Worm (Caenorhabditis elegans): ENCODE results near the gene gnrr-2.

gnrr-2 gene

ce11 chrV:14405647-14406046 lies 3.2 kb upstream of the gnrr-2 start:
- TF ChIP-seq hmg-4 (GFP tag; optimal IDR thresholded peaks at IDR 0.05) (no peak), F13C5.2 (tag; optimal IDR thresholded peaks at IDR 0.05) (no peak), aly-1 (tag; optimal IDR thresholded peaks at IDR 0.05) (no peak), B0310.2 (tag; optimal IDR thresholded peaks at IDR 0.05) (no peak), tbx-11 (GFP tag; IDR thresholded peaks at IDR 0.05) (no peak), ama-1 (optimal IDR thresholded peaks at IDR 0.05) (no peak), pes-1 (GFP tag; IDR thresholded peaks at IDR 0.05) (no peak), sea-1 (GFP tag; conservative IDR thresholded peaks at IDR 0.05) (no peak), ceh-13 (GFP tag; optimal IDR thresholded peaks at IDR 0.05) (no peak)

- TF ChIP-seq flt-1 (GFP tag; IDR thresholded peaks at IDR 0.05) (no peak), hmg-4 (GFP tag; optimal IDR thresholded peaks at IDR 0.05) (no peak), aly-1 (tag; optimal IDR thresholded peaks at IDR 0.05) (no peak), tbx-11 (GFP tag; IDR thresholded peaks at IDR 0.05) (no peak), tbx-37 (GFP tag; conservative IDR thresholded peaks at IDR 0.05) (no peak), ama-1 (optimal IDR thresholded peaks at IDR 0.05) (no peak), ceh-13 (GFP tag; optimal IDR thresholded peaks at IDR 0.05) (no peak), scrt-1 (GFP tag; IDR thresholded peaks at IDR 0.05) (no peak), ets-7 (tag; optimal IDR thresholded peaks at IDR 0.05) (no peak), pes-1 (GFP tag; IDR thresholded peaks at IDR 0.05) (no peak), hmbx-1 (tag; optimal IDR thresholded peaks at IDR 0.05) (no peak), hnd-1 (tag; optimal IDR thresholded peaks at IDR 0.05) (no peak), B0310.2 (tag; optimal IDR thresholded peaks at IDR 0.05) (no peak), sea-1 (GFP tag; conservative IDR thresholded peaks at IDR 0.05) (no peak), F13C5.2 (tag; optimal IDR thresholded peaks at IDR 0.05) (no peak), ceh-36 (tag; optimal IDR thresholded peaks at IDR 0.05) (no peak), tra-4 (tag; optimal IDR thresholded peaks at IDR 0.05) (no peak)
Measured at ce11 chrV:14409905-14410304, 1.0 kb downstream of the gnrr-2 start.

ce11 chrV:14411989-14412388 lies 3.1 kb downstream of the gnrr-2 start:
- TF ChIP-seq hmbx-1 (tag; optimal IDR thresholded peaks at IDR 0.05) (no peak), hnd-1 (tag; optimal IDR thresholded peaks at IDR 0.05) (no peak)

- TF ChIP-seq F13C5.2 (tag; optimal IDR thresholded peaks at IDR 0.05) (no peak), tbx-37 (GFP tag; conservative IDR thresholded peaks at IDR 0.05) (no peak), hnd-1 (tag; optimal IDR thresholded peaks at IDR 0.05) (no peak), hmg-4 (GFP tag; optimal IDR thresholded peaks at IDR 0.05) (no peak), ceh-36 (tag; optimal IDR thresholded peaks at IDR 0.05) (no peak)
Measured at ce11 chrV:14414032-14414431, 5.2 kb downstream of the gnrr-2 start.

ce11 chrV:14414964-14415564 lies 6.2 kb downstream of the gnrr-2 start, which contains the start of the genes nxf-1 and C15H11.11:
nxf-1 (minus strand) TSS chrV:14415014.
C15H11.11 (plus strand) TSS chrV:14415499.
- peak; percentile 52 for TF ChIP-seq F13C5.2 (tag; optimal IDR thresholded peaks at IDR 0.05)
- no peak for TF ChIP-seq B0310.2 (tag; optimal IDR thresholded peaks at IDR 0.05)

- no peak for TF ChIP-seq tbx-11 (GFP tag; IDR thresholded peaks at IDR 0.05)
- no peak for TF ChIP-seq tbx-37 (GFP tag; conservative IDR thresholded peaks at IDR 0.05)
- no peak for TF ChIP-seq hnd-1 (tag; optimal IDR thresholded peaks at IDR 0.05)
- TF ChIP-seq sea-1 (GFP tag; conservative IDR thresholded peaks at IDR 0.05), result no peak
- no peak for TF ChIP-seq hmbx-1 (tag; optimal IDR thresholded peaks at IDR 0.05)
- no peak for TF ChIP-seq ets-7 (tag; optimal IDR thresholded peaks at IDR 0.05)
- TF ChIP-seq ceh-36 (tag; optimal IDR thresholded peaks at IDR 0.05), result no peak
- no peak for TF ChIP-seq flt-1 (GFP tag; IDR thresholded peaks at IDR 0.05)
- TF ChIP-seq aly-1 (tag; optimal IDR thresholded peaks at IDR 0.05), result no peak
- no peak for TF ChIP-seq ceh-13 (GFP tag; optimal IDR thresholded peaks at IDR 0.05)
Measured at ce11 chrV:14417735-14418134, 8.9 kb downstream of the gnrr-2 start, which contains the start of the genes nxf-2 and set-31. nxf-2 (minus strand) TSS chrV:14417835. set-31 (plus strand) TSS chrV:14417903.

- no peak for TF ChIP-seq pes-1 (GFP tag; IDR thresholded peaks at IDR 0.05)
- no peak for TF ChIP-seq F13C5.2 (tag; optimal IDR thresholded peaks at IDR 0.05)
- TF ChIP-seq ceh-13 (GFP tag; optimal IDR thresholded peaks at IDR 0.05), result no peak
- TF ChIP-seq hnd-1 (tag; optimal IDR thresholded peaks at IDR 0.05), result no peak
- TF ChIP-seq B0310.2 (tag; optimal IDR thresholded peaks at IDR 0.05), result no peak
- no peak for TF ChIP-seq hmg-4 (GFP tag; optimal IDR thresholded peaks at IDR 0.05)
- no peak for TF ChIP-seq ama-1 (optimal IDR thresholded peaks at IDR 0.05)
- no peak for TF ChIP-seq ceh-36 (tag; optimal IDR thresholded peaks at IDR 0.05)
- no peak for TF ChIP-seq aly-1 (tag; optimal IDR thresholded peaks at IDR 0.05)
- no peak for TF ChIP-seq hmbx-1 (tag; optimal IDR thresholded peaks at IDR 0.05)
- TF ChIP-seq tra-4 (tag; optimal IDR thresholded peaks at IDR 0.05), result no peak
Measured at ce11 chrV:14419855-14420254, 11.0 kb downstream of the gnrr-2 start.

- TF ChIP-seq ets-7 (tag; optimal IDR thresholded peaks at IDR 0.05), result no peak
- TF ChIP-seq ceh-13 (GFP tag; optimal IDR thresholded peaks at IDR 0.05), result no peak
- TF ChIP-seq hmg-4 (GFP tag; optimal IDR thresholded peaks at IDR 0.05), result no peak
- no peak for TF ChIP-seq aly-1 (tag; optimal IDR thresholded peaks at IDR 0.05)
- no peak for TF ChIP-seq hnd-1 (tag; optimal IDR thresholded peaks at IDR 0.05)
- no peak for TF ChIP-seq pes-1 (GFP tag; IDR thresholded peaks at IDR 0.05)
- TF ChIP-seq sea-1 (GFP tag; conservative IDR thresholded peaks at IDR 0.05), result no peak
- no peak for TF ChIP-seq F13C5.2 (tag; optimal IDR thresholded peaks at IDR 0.05)
- TF ChIP-seq ama-1 (optimal IDR thresholded peaks at IDR 0.05), result no peak
- TF ChIP-seq tbx-11 (GFP tag; IDR thresholded peaks at IDR 0.05), result no peak
- no peak for TF ChIP-seq flt-1 (GFP tag; IDR thresholded peaks at IDR 0.05)
- no peak for TF ChIP-seq tra-4 (tag; optimal IDR thresholded peaks at IDR 0.05)
- no peak for TF ChIP-seq scrt-1 (GFP tag; IDR thresholded peaks at IDR 0.05)
- no peak for TF ChIP-seq ceh-36 (tag; optimal IDR thresholded peaks at IDR 0.05)
- TF ChIP-seq tbx-37 (GFP tag; conservative IDR thresholded peaks at IDR 0.05), result no peak
- no peak for TF ChIP-seq hmbx-1 (tag; optimal IDR thresholded peaks at IDR 0.05)
- TF ChIP-seq B0310.2 (tag; optimal IDR thresholded peaks at IDR 0.05), result no peak
Measured at ce11 chrV:14421325-14421724, 12.5 kb downstream of the gnrr-2 start, which contains the start of gene dhs-22. dhs-22 (minus strand) TSS chrV:14421440.
